Worm (Caenorhabditis elegans) whole organism, midembryonic: ENCODE data around the gene twk-43.

ENCODE experiments used
- T22C8.4 ChIP-seq: fragments of 200-800 bp; sonication (Bioruptor generic); IDR thresholded peaks from 2 replicates; pipeline ENCODE4 v1.3.6; 2022; ENCODE audit warnings: missing genetic modification characterization, missing compliant biosample characterization
- flt-1 ChIP-seq: fragments of 200-800 bp; sonication (Bioruptor generic); IDR thresholded peaks from 2 replicates; pipeline ENCODE4 v1.3.6; 2022; ENCODE audit warnings: missing genetic modification characterization, missing compliant biosample characterization

ce11 chrV:13387472-13387871 lies 41.4 kb downstream of the twk-43 start:
- TF ChIP-seq T22C8.4 (no peak), flt-1 (no peak)
